Worm (Caenorhabditis elegans): ENCODE data around the gene neg-1.

The neg-1 gene

DNA sequence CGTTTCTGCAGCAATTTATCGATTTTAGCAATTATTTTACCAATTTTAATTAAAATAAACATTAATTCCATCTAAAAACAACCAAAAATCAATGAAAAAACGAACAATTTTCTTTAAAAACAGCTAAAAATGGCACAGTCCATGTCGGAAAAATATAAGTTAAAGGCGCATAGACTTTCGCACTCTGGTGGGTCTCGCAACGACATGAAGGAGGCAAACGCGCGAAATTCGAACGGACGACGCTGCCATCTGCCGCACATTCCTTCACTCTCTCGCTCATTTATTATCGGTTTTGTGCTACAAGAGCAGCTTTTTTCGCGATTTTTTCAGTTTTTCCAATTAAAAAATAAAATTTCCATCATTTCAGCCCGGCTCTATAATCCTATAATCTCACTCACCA is 27.9 kb downstream of the neg-1 start, which contains the start of gene mcm-7 (continued):
- TF ChIP-seq fkh-3 (tag; optimal IDR thresholded peaks at IDR 0.05) (no peak), nhr-179 (tag; optimal IDR thresholded peaks at IDR 0.05) (no peak), snpc-1.3 (tag; optimal IDR thresholded peaks at IDR 0.05; ENCODE audit: insufficient read depth) (peak; percentile 27), sdz-38 (tag; optimal IDR thresholded peaks at IDR 0.05) (no peak), F10E7.11 (tag; optimal IDR thresholded peaks at IDR 0.05) (no peak), him-1 (tag; optimal IDR thresholded peaks at IDR 0.05) (no peak), nfya-2 (GFP tag; IDR thresholded peaks at IDR 0.05) (no peak), tbp1 (GFP tag; optimal IDR thresholded peaks at IDR 0.05) (peak; percentile 30), aptf-3 (GFP tag; IDR thresholded peaks at IDR 0.05) (no peak), pbrm-1 (GFP tag; IDR thresholded peaks at IDR 0.05) (0 out of 2 replicates have a peak, but pooled peaks have one; percentile 47), lin-26 (GFP tag; IDR thresholded peaks at IDR 0.05) (no peak), hlh-26 (GFP tag; conservative IDR thresholded peaks at IDR 0.05) (no peak), K11D2.4 (GFP tag; IDR thresholded peaks at IDR 0.05) (no peak), madf-10 (tag; optimal IDR thresholded peaks at IDR 0.05) (no peak), lin-35 (GFP tag; optimal IDR thresholded peaks at IDR 0.05) (peak; percentile 17 to 84 (median 37)), F57C9.4 (tag; optimal IDR thresholded peaks at IDR 0.05) (no peak), ceh-91 (GFP tag; IDR thresholded peaks at IDR 0.05) (peak; percentile 74), madf-8 (GFP tag; conservative IDR thresholded peaks at IDR 0.05) (peak; percentile 76), snpc-4 (GFP tag; optimal IDR thresholded peaks at IDR 0.05) (no peak), snpc-4 (tag; optimal IDR thresholded peaks at IDR 0.05) (peak in 2 of 4 experiments; percentile 49 to 59), ceh-100 (GFP tag; IDR thresholded peaks at IDR 0.05) (no peak), F39B2.1 (GFP tag; IDR thresholded peaks at IDR 0.05) (no peak), bed-1 (GFP tag; IDR thresholded peaks at IDR 0.05) (no peak), B0035.1 (tag; optimal IDR thresholded peaks at IDR 0.05) (no peak), Y53G8AR.9 (GFP tag; conservative IDR thresholded peaks at IDR 0.05) (no peak), sea-2 (GFP tag; IDR thresholded peaks at IDR 0.05) (no peak), lsl-1 (GFP tag; optimal IDR thresholded peaks at IDR 0.05) (peak; percentile 64), ztf-22 (GFP tag; optimal IDR thresholded peaks at IDR 0.05) (no peak), C06A6.2 (GFP tag; conservative IDR thresholded peaks at IDR 0.05) (no peak), rcor-1 (GFP tag; IDR thresholded peaks at IDR 0.05) (peak; percentile 57; the same call in 1 of the 2 replicates), lin-40 (tag; optimal IDR thresholded peaks at IDR 0.05) (no peak), ztf-3 (GFP tag; optimal IDR thresholded peaks at IDR 0.05) (no peak), snpc-3.4 (tag; optimal IDR thresholded peaks at IDR 0.05) (peak; percentile 53), mel-28 (tag; optimal IDR thresholded peaks at IDR 0.05; ENCODE audit: borderline replicate concordance) (no peak), nhr-120 (GFP tag; IDR thresholded peaks at IDR 0.05) (no peak), ZK185.1 (tag; optimal IDR thresholded peaks at IDR 0.05; ENCODE audit: poor library complexity, severe bottlenecking) (no peak), B0019.2 (GFP tag; conservative IDR thresholded peaks at IDR 0.05) (no peak), nhr-80 (tag; optimal IDR thresholded peaks at IDR 0.05) (no peak), hlh-12 (tag; optimal IDR thresholded peaks at IDR 0.05) (no peak), K12H6.12 (tag; optimal IDR thresholded peaks at IDR 0.05) (no peak), egrh-3 (GFP tag; IDR thresholded peaks at IDR 0.05) (peak; percentile 70), Y67H2A.10 (GFP tag; conservative IDR thresholded peaks at IDR 0.05) (no peak), Y53F4B.3 (GFP tag; IDR thresholded peaks at IDR 0.05) (no peak), nhr-90 (tag; optimal IDR thresholded peaks at IDR 0.05) (no peak), nfya-1 (tag; optimal IDR thresholded peaks at IDR 0.05; ENCODE audit: borderline replicate concordance, insufficient read depth) (no peak), repo-1 (tag; optimal IDR thresholded peaks at IDR 0.05) (no peak), zim-3 (tag; optimal IDR thresholded peaks at IDR 0.05) (no peak), sptf-2 (GFP tag; optimal IDR thresholded peaks at IDR 0.05) (no peak), aptf-2 (GFP tag; conservative IDR thresholded peaks at IDR 0.05) (no peak)

Measured in whole organism, young adult.